Worm (Caenorhabditis elegans): Measurements from ENCODE around the gene Y32F6B.9.

- TF ChIP-seq tbx-8 (GFP tag; optimal IDR thresholded peaks at IDR 0.05), result no peak
- TF ChIP-seq lsy-2 (tag; optimal IDR thresholded peaks at IDR 0.05), result peak; percentile 77
Observed at ce11 chrV:10466607-10467092, 11.8 kb upstream of the Y32F6B.9 start.

Measured in whole organism, mixed stage, embryonic.